Fruit fly (Drosophila melanogaster) whole organism, embryonic: ENCODE measurements around the gene CG15408.

Experiments used
- Aef1 ChIP-seq: fragments of 200-800 bp; sonication (Bioruptor generic); IDR thresholded peaks from 3 replicates; pipeline ENCODE4 v1.3.6; 2022; ENCODE audit warnings: missing biosample characterization, missing genetic modification characterization
- Antp ChIP-seq: fragments of 200-800 bp; sonication (Bioruptor generic); optimal IDR thresholded peaks from 3 replicates; lab custom pipeline; 2016; ENCODE audit warnings: missing biosample characterization, missing genetic modification characterization
- Bdp1 ChIP-seq: fragments of 200-800 bp; sonication (Bioruptor generic); optimal IDR thresholded peaks from 3 replicates; lab custom pipeline; 2016; ENCODE audit warnings: missing biosample characterization, missing genetic modification characterization
- CG1024 ChIP-seq: fragments of 200-800 bp; sonication (Bioruptor generic); IDR thresholded peaks from 2 replicates; pipeline ENCODE4 v1.3.6; 2022; ENCODE audit warnings: missing biosample characterization, missing genetic modification characterization
- CG10366 ChIP-seq: fragments of 200-800 bp; sonication (Bioruptor generic); IDR thresholded peaks from 2 replicates; pipeline ENCODE4 v1.3.6; 2022; ENCODE audit warnings: missing biosample characterization, missing genetic modification characterization
- CG11560 ChIP-seq: fragments of 200-800 bp; sonication (Bioruptor generic); IDR thresholded peaks from 3 replicates; pipeline ENCODE4 v1.3.6; 2022; ENCODE audit warnings: missing biosample characterization, missing genetic modification characterization
- CG12155 ChIP-seq: fragments of 200-800 bp; sonication (Bioruptor generic); optimal IDR thresholded peaks from 3 replicates; lab custom pipeline; 2016; ENCODE audit warnings: missing biosample characterization, missing genetic modification characterization
- CG14441 ChIP-seq: fragments of 200-800 bp; sonication (Bioruptor generic); IDR thresholded peaks from 2 replicates; pipeline ENCODE4 v1.3.6; 2022; ENCODE audit warnings: missing biosample characterization, missing genetic modification characterization
- CG15479 ChIP-seq: fragments of 200-800 bp; sonication (Bioruptor generic); optimal IDR thresholded peaks from 3 replicates; lab custom pipeline; 2019; ENCODE audit warnings: missing biosample characterization, mild to moderate bottlenecking, missing genetic modification characterization, moderate library complexity
- CG18764 ChIP-seq: fragments of 200-800 bp; sonication (Bioruptor generic); optimal IDR thresholded peaks from 3 replicates; lab custom pipeline; 2016; ENCODE audit warnings: missing biosample characterization, missing genetic modification characterization
- CG2712 ChIP-seq: fragments of 200-800 bp; optimal IDR thresholded peaks from 3 replicates; lab custom pipeline; 2019; ENCODE audit warnings: missing biosample characterization, mild to moderate bottlenecking, missing genetic modification characterization, moderate library complexity
- CG30431 ChIP-seq: fragments of 200-800 bp; sonication (Bioruptor generic); optimal IDR thresholded peaks from 2 replicates; lab custom pipeline; 2017; ENCODE audit warnings: missing biosample characterization, missing genetic modification characterization
- CG32767 ChIP-seq: fragments of 200-800 bp; sonication (Bioruptor generic); IDR thresholded peaks from 2 replicates; pipeline ENCODE4 v1.3.6; 2022; ENCODE audit warnings: missing biosample characterization, missing genetic modification characterization
- CG34422 ChIP-seq: fragments of 200-800 bp; sonication (Bioruptor generic); IDR thresholded peaks from 3 replicates; pipeline ENCODE4 v1.3.6; 2022; ENCODE audit warnings: missing biosample characterization, missing genetic modification characterization
- CG8359 ChIP-seq: fragments of 200-800 bp; sonication (Bioruptor generic); optimal IDR thresholded peaks from 2 replicates; lab custom pipeline; 2017; ENCODE audit warnings: missing biosample characterization, mild to moderate bottlenecking, missing genetic modification characterization, borderline replicate concordance
- CG9215 ChIP-seq: fragments of 200-800 bp; sonication (Bioruptor generic); IDR thresholded peaks from 2 replicates; pipeline ENCODE4 v1.3.6; 2022; ENCODE audit warnings: missing biosample characterization, missing genetic modification characterization
- CG9437 ChIP-seq: fragments of 200-800 bp; sonication (Bioruptor generic); optimal IDR thresholded peaks from 2 replicates; lab custom pipeline; 2018; ENCODE audit warnings: missing biosample characterization, mild to moderate bottlenecking, missing genetic modification characterization
- CG9609 ChIP-seq: fragments of 200-800 bp; sonication (Bioruptor generic); optimal IDR thresholded peaks from 3 replicates; lab custom pipeline; 2016; ENCODE audit warnings: missing biosample characterization, missing genetic modification characterization
- CG9876 ChIP-seq: fragments of 200-800 bp; sonication (Bioruptor generic); optimal IDR thresholded peaks from 2 replicates; lab custom pipeline; 2016; ENCODE audit warnings: missing biosample characterization, missing genetic modification characterization
- Deaf1 ChIP-seq: fragments of 200-800 bp; optimal IDR thresholded peaks from 3 replicates; lab custom pipeline; 2019; ENCODE audit warnings: missing biosample characterization, mild to moderate bottlenecking, missing genetic modification characterization, moderate library complexity
- E2f1 ChIP-seq: fragments of 200-800 bp; sonication (Bioruptor generic); IDR thresholded peaks from 2 replicates; pipeline ENCODE4 v1.3.6; 2022; ENCODE audit warnings: missing biosample characterization, missing genetic modification characterization
- GATAe ChIP-seq: fragments of 200-800 bp; sonication (Bioruptor generic); conservative IDR thresholded peaks from 2 replicates; pipeline ENCODE4 v1.3.6; 2022; ENCODE audit warnings: missing biosample characterization, missing genetic modification characterization
- HHEX ChIP-seq: fragments of 200-800 bp; sonication (Bioruptor generic); optimal IDR thresholded peaks from 3 replicates; lab custom pipeline; 2017; ENCODE audit warnings: missing biosample characterization, mild to moderate bottlenecking, missing genetic modification characterization, missing genetic modification reagents
- Med ChIP-seq: fragments of 200-800 bp; sonication (Bioruptor generic); peaks from one replicate; lab custom pipeline; 2016; ENCODE audit warnings: missing biosample characterization, missing genetic modification characterization, mild to moderate bottlenecking, inconsistent platforms, moderate library complexity
- NC2α ChIP-seq: fragments of 200-800 bp; sonication (Bioruptor generic); optimal IDR thresholded peaks from 2 replicates; lab custom pipeline; 2016; ENCODE audit warnings: missing biosample characterization, missing genetic modification characterization
- Neu2 ChIP-seq: fragments of 200-800 bp; sonication (Bioruptor generic); optimal IDR thresholded peaks from 3 replicates; lab custom pipeline; 2016; ENCODE audit warnings: missing biosample characterization, missing genetic modification characterization, borderline replicate concordance
- Nf-YA ChIP-seq: fragments of 200-800 bp; sonication (Bioruptor generic); IDR thresholded peaks from 2 replicates; pipeline ENCODE4 v1.3.6; 2022; ENCODE audit warnings: missing biosample characterization, missing genetic modification characterization
- Usf ChIP-seq: fragments of 200-800 bp; sonication (Bioruptor generic); optimal IDR thresholded peaks from 2 replicates; lab custom pipeline; 2017; ENCODE audit warnings: missing genotype, missing biosample characterization, missing genetic modification characterization
- ash1 ChIP-seq: fragments of 200-800 bp; sonication (Bioruptor generic); optimal IDR thresholded peaks from 2 replicates; lab custom pipeline; 2018; ENCODE audit warnings: missing biosample characterization, mild to moderate bottlenecking, missing genetic modification characterization
- bcd ChIP-seq: fragments of 200-800 bp; sonication (Bioruptor generic); optimal IDR thresholded peaks from 2 replicates; lab custom pipeline; 2017; ENCODE audit warnings: missing biosample characterization, mild to moderate bottlenecking, missing genetic modification characterization
- bigmax ChIP-seq: fragments of 200-800 bp; sonication (Bioruptor generic); optimal IDR thresholded peaks from 2 replicates; lab custom pipeline; 2018; ENCODE audit warnings: missing biosample characterization, mild to moderate bottlenecking, missing genetic modification characterization
- br ChIP-seq: fragments of >200 bp; optimal IDR thresholded peaks from 2 replicates; lab custom pipeline; 2017
- crol ChIP-seq: fragments of 200-800 bp; sonication (Bioruptor generic); IDR thresholded peaks from 2 replicates; pipeline ENCODE4 v1.3.6; 2022; ENCODE audit warnings: missing biosample characterization, missing genetic modification characterization
- dan ChIP-seq: fragments of 200-800 bp; sonication (Bioruptor generic); IDR thresholded peaks from 2 replicates; pipeline ENCODE4 v1.3.6; 2022; ENCODE audit warnings: missing biosample characterization, missing genetic modification characterization
- danr ChIP-seq: fragments of 200-800 bp; sonication (Bioruptor generic); IDR thresholded peaks from 2 replicates; pipeline ENCODE4 v1.3.6; 2022; ENCODE audit warnings: missing biosample characterization, missing genetic modification characterization
- dati ChIP-seq: fragments of 200-800 bp; sonication (Bioruptor generic); IDR thresholded peaks from 2 replicates; pipeline ENCODE4 v1.3.6; 2022; ENCODE audit warnings: missing biosample characterization, missing genetic modification characterization
- dimm ChIP-seq: fragments of 200-800 bp; sonication (Bioruptor generic); IDR thresholded peaks from 2 replicates; pipeline ENCODE4 v1.3.6; 2022; ENCODE audit warnings: missing biosample characterization, missing genetic modification characterization
- dpn ChIP-seq, 2 experiments: fragments of 200-800 bp; sonication (Bioruptor generic); optimal IDR thresholded peaks; 3 replicates each; lab custom pipeline; 2016; ENCODE audit warnings: missing biosample characterization in 2 of 2, missing genetic modification characterization in 2 of 2
- gce ChIP-seq: fragments of 200-800 bp; sonication (Bioruptor generic); IDR thresholded peaks from 3 replicates; pipeline ENCODE4 v1.3.6; 2022; ENCODE audit warnings: missing biosample characterization, missing genetic modification characterization
- gt ChIP-seq: fragments of 200-800 bp; sonication (Bioruptor generic); IDR thresholded peaks from 2 replicates; pipeline ENCODE4 v1.3.6; 2022; ENCODE audit warnings: missing biosample characterization, missing genetic modification characterization
- hb ChIP-seq: fragments of 200-800 bp; sonication (Bioruptor generic); IDR thresholded peaks from 3 replicates; pipeline ENCODE4 v1.3.6; 2022; ENCODE audit warnings: missing biosample characterization, missing genetic modification characterization; ENCODE audit not compliant: partially characterized antibody
- hkb ChIP-seq, 2 experiments: fragments of 200-800 bp in 1 of 2; fragments of >200 bp in 1 of 2; sonication (Bioruptor generic) in 1 of 2; IDR thresholded peaks in 1 of 2; optimal IDR thresholded peaks in 1 of 2; 2 replicates each; pipeline versions ENCODE4 v1.3.6 to Lab custom; 2017 to 2022; ENCODE audit warnings: missing biosample characterization in 1 of 2, missing genetic modification characterization in 1 of 2
- hth ChIP-seq: fragments of >200 bp; optimal IDR thresholded peaks from 2 replicates; lab custom pipeline; 2017; ENCODE audit warnings: inconsistent platforms
- kay ChIP-seq: fragments of 200-800 bp; sonication (Bioruptor generic); optimal IDR thresholded peaks from 2 replicates; lab custom pipeline; 2016; ENCODE audit warnings: missing biosample characterization, missing genetic modification characterization
- lov ChIP-seq, 2 experiments: fragments of 200-800 bp in 1 of 2; fragments of >200 bp in 1 of 2; sonication (Bioruptor generic) in 1 of 2; IDR thresholded peaks in 1 of 2; optimal IDR thresholded peaks in 1 of 2; 2 replicates in 1 of 2; 3 replicates in 1 of 2; pipeline versions ENCODE4 v1.3.6 to Lab custom; 2017 to 2022; ENCODE audit warnings: missing biosample characterization in 1 of 2, missing genetic modification characterization in 1 of 2
- nom ChIP-seq: fragments of 200-800 bp; sonication (Bioruptor generic); optimal IDR thresholded peaks from 2 replicates; lab custom pipeline; 2017; ENCODE audit warnings: missing biosample characterization, missing genetic modification characterization, mild to moderate bottlenecking, moderate library complexity, missing genetic modification reagents
- p53 ChIP-seq: fragments of 200-800 bp; sonication (Bioruptor generic); optimal IDR thresholded peaks from 2 replicates; lab custom pipeline; 2016; ENCODE audit warnings: missing biosample characterization, missing genetic modification characterization
- pan ChIP-seq, 4 experiments: fragments of >200 bp in 3 of 4; fragments of 200-800 bp in 1 of 4; sonication (Bioruptor generic) in 1 of 4; optimal IDR thresholded peaks in 3 of 4; IDR thresholded peaks in 1 of 4; 2 replicates each; pipeline versions ENCODE4 v1.3.6 to Lab custom; 2017 to 2022; ENCODE audit warnings: missing biosample characterization in 2 of 4, missing genetic modification characterization in 2 of 4, mixed read lengths in 1 of 4
- ranshi ChIP-seq: fragments of 200-800 bp; sonication (Bioruptor generic); IDR thresholded peaks from 2 replicates; pipeline ENCODE4 v1.3.6; 2022; ENCODE audit warnings: missing biosample characterization, missing genetic modification characterization
- unpg ChIP-seq: fragments of 200-800 bp; sonication (Bioruptor generic); optimal IDR thresholded peaks from 3 replicates; lab custom pipeline; 2018; ENCODE audit warnings: missing biosample characterization, mild to moderate bottlenecking, missing genetic modification characterization, moderate library complexity
- usp ChIP-seq: fragments of >200 bp; optimal IDR thresholded peaks from 2 replicates; lab custom pipeline; 2017; ENCODE audit warnings: missing biosample characterization, missing genetic modification characterization
- vnd ChIP-seq: fragments of 200-800 bp; sonication (Bioruptor generic); IDR thresholded peaks from 3 replicates; pipeline ENCODE4 v1.3.6; 2022; ENCODE audit warnings: missing biosample characterization, missing genetic modification characterization; ENCODE audit not compliant: partially characterized antibody

CG15408 gene

dm6 chr2L:3373242-3373641 lies 40.6 kb downstream of the CG15408 start, which contains the start of gene GramD1B (continued):
- TF ChIP-seq p53 (GFP tag; lab: Kevin White, UChicago): no peak
- TF ChIP-seq Nf-YA (GFP tag; lab: Robert Waterston, UW): no peak
- no peak for TF ChIP-seq Usf (GFP tag; lab: Kevin White, UChicago)
- no peak for TF ChIP-seq dimm
- TF ChIP-seq hb (GFP tag; lab: Robert Waterston, UW): no peak
- TF ChIP-seq nom (GFP tag; lab: Kevin White, UChicago): no peak
- peak; percentile 21 for TF ChIP-seq HHEX (GFP tag; lab: Kevin White, UChicago)
- no peak for TF ChIP-seq CG32767
- peak in 1 of 2 experiments; percentile 22 for TF ChIP-seq dpn (GFP tag; optimal IDR thresholded peaks at IDR 0.05; lab: Kevin White, UChicago)
- no peak for TF ChIP-seq CG30431 (GFP tag; lab: Kevin White, UChicago)
- TF ChIP-seq Med: peak; percentile 83
- no peak for TF ChIP-seq CG11560 (tag; lab: Robert Waterston, UW)
- no peak for TF ChIP-seq danr
- no peak for TF ChIP-seq CG9876 (GFP tag; lab: Kevin White, UChicago)
- TF ChIP-seq CG9609: peak; percentile 12
- no peak for TF ChIP-seq E2f1 (GFP tag; lab: Robert Waterston, UW)
- TF ChIP-seq CG8359: no peak
- TF ChIP-seq br: no peak
- TF ChIP-seq Neu2 (GFP tag; lab: Kevin White, UChicago): no peak
- no peak for TF ChIP-seq Aef1 (GFP tag; lab: Robert Waterston, UW)
- TF ChIP-seq CG12155 (GFP tag; lab: Kevin White, UChicago): no peak
- no peak for TF ChIP-seq bigmax (GFP tag; lab: Kevin White, UChicago)
- TF ChIP-seq usp: no peak
- TF ChIP-seq lov (optimal IDR thresholded peaks at IDR 0.05; lab: Kevin White, UChicago): no peak
- no peak for TF ChIP-seq lov (GFP tag; IDR thresholded peaks at IDR 0.05; lab: Robert Waterston, UW)
- no peak for TF ChIP-seq CG9437 (GFP tag; lab: Kevin White, UChicago)
- no peak for TF ChIP-seq hkb (optimal IDR thresholded peaks at IDR 0.05; lab: Kevin White, UChicago)
- no peak for TF ChIP-seq hkb (GFP tag; IDR thresholded peaks at IDR 0.05; lab: Robert Waterston, UW)
- TF ChIP-seq ranshi (GFP tag; lab: Robert Waterston, UW): 0 out of 2 replicates have a peak, but pooled peaks have one; percentile 6
- TF ChIP-seq unpg (GFP tag; lab: Kevin White, UChicago): no peak
- no peak for TF ChIP-seq pan (optimal IDR thresholded peaks at IDR 0.05; lab: Kevin White, UChicago)
- no peak for TF ChIP-seq pan (GFP tag; optimal IDR thresholded peaks at IDR 0.05 in 1 of 2, IDR thresholded peaks at IDR 0.05 in 1 of 2)
- TF ChIP-seq NC2α (GFP tag; lab: Kevin White, UChicago): no peak
- no peak for TF ChIP-seq CG15479 (GFP tag; lab: Kevin White, UChicago)
- TF ChIP-seq crol (GFP tag; lab: Robert Waterston, UW): no peak
- TF ChIP-seq CG18764 (GFP tag; lab: Kevin White, UChicago): no peak
- TF ChIP-seq dati (GFP tag; lab: Robert Waterston, UW): no peak
- no peak for TF ChIP-seq CG10366 (GFP tag; lab: Robert Waterston, UW)
- no peak for TF ChIP-seq dan (GFP tag; lab: Robert Waterston, UW)
- no peak for TF ChIP-seq kay (GFP tag; lab: Kevin White, UChicago)
- no peak for TF ChIP-seq Bdp1
- no peak for TF ChIP-seq CG1024 (GFP tag; lab: Robert Waterston, UW)
- no peak for TF ChIP-seq Deaf1 (tag; lab: Kevin White, UChicago)
- TF ChIP-seq CG14441 (GFP tag; lab: Robert Waterston, UW): no peak
- TF ChIP-seq gce (GFP tag; lab: Robert Waterston, UW): no peak
- no peak for TF ChIP-seq vnd (GFP tag; lab: Robert Waterston, UW)
- TF ChIP-seq hth (lab: Kevin White, UChicago): no peak
- no peak for TF ChIP-seq Antp (GFP tag; lab: Kevin White, UChicago)
- TF ChIP-seq CG34422 (GFP tag; lab: Robert Waterston, UW): no peak
- TF ChIP-seq gt: no peak
- no peak for TF ChIP-seq CG9215 (GFP tag; lab: Robert Waterston, UW)
- TF ChIP-seq bcd: no peak
- no peak for TF ChIP-seq ash1 (GFP tag; lab: Kevin White, UChicago)
- no peak for TF ChIP-seq GATAe
- peak; percentile 20 for TF ChIP-seq CG2712 (tag; lab: Kevin White, UChicago)
